Fruit fly (Drosophila melanogaster): ENCODE measurements around the gene ab.

DNA sequence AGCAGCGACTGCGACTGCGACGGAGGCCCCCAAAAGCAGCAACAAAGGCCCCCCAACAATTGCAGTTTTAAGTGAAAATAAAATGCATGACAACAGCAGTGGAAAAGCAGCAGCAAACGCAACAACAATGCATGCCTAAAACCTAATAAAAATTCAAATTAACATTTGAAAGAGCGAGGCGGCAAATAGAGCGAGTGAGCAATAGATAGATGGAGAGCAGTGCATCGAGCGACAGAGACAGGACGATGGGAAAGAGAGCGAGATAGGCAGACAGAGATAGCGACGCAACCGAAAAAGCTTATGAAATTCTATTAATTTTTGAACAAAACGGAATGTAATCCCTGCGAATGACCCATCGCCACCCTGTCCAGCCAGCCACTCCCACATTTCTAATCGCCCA lies 8.4 kb downstream of the ab start:
- TF ChIP-seq pan (optimal IDR thresholded peaks at IDR 0.05) (no peak), psq (optimal IDR thresholded peaks at IDR 0.05) (no peak), EcR (GFP tag; optimal IDR thresholded peaks at IDR 0.05) (no peak), usp (GFP tag; optimal IDR thresholded peaks at IDR 0.05) (no peak), Dll (optimal IDR thresholded peaks at IDR 0.05) (no peak)

Data from whole organism.